Worm (Caenorhabditis elegans): ENCODE measurements around the gene nfx-1.

Gene nfx-1

DNA sequence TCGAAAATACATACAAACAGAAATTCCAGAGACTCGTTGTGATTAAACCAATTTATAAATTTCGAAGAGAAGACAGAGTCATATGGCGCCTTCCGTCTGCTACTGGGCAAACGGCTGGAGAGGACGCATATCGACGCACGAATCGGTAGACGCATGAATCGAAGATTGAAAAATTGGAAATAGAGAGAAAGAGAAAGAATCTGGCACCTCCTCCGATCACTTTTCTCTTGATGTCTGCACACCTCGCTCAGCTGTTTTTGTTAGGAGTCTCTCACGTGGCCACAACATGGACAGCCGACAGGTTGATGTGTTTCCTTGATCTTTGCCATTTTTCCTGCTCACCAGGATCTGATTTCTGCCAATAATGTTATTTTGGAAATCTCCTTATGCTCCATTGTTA is 15.1 kb upstream of the nfx-1 start (continued):
- TF ChIP-seq aha-1 (tag; optimal IDR thresholded peaks at IDR 0.05) (no peak), snu-23 (GFP tag; optimal IDR thresholded peaks at IDR 0.05) (peak; percentile 74), ets-5 (GFP tag; IDR thresholded peaks at IDR 0.05) (no peak), mef-2 (tag; optimal IDR thresholded peaks at IDR 0.05) (no peak), fkh-8 (tag; optimal IDR thresholded peaks at IDR 0.05) (no peak), nhr-19 (GFP tag; conservative IDR thresholded peaks at IDR 0.05) (peak; percentile 73), xbp-1 (tag; optimal IDR thresholded peaks at IDR 0.05) (no peak), unc-98 (GFP tag; IDR thresholded peaks at IDR 0.05) (no peak), aly-2 (tag; optimal IDR thresholded peaks at IDR 0.05) (no peak), C04F5.9 (tag; optimal IDR thresholded peaks at IDR 0.05) (no peak), nhr-77 (tag; optimal IDR thresholded peaks at IDR 0.05) (no peak), ceh-88 (GFP tag; IDR thresholded peaks at IDR 0.05) (no peak), nhr-71 (tag; optimal IDR thresholded peaks at IDR 0.05) (peak; percentile 92), lsy-2 (tag; optimal IDR thresholded peaks at IDR 0.05) (peak; percentile 53 to 65), isw-1 (GFP tag; IDR thresholded peaks at IDR 0.05) (no peak), fos-1 (tag; optimal IDR thresholded peaks at IDR 0.05) (no peak), zip-4 (GFP tag; optimal IDR thresholded peaks at IDR 0.05) (no peak), blmp-1 (tag; optimal IDR thresholded peaks at IDR 0.05) (peak; percentile 61), hlh-17 (GFP tag; optimal IDR thresholded peaks at IDR 0.05; ENCODE audit: borderline replicate concordance) (no peak), pqm-1 (tag; optimal IDR thresholded peaks at IDR 0.05) (no peak), unc-30 (tag; optimal IDR thresholded peaks at IDR 0.05) (no peak), sup-37 (GFP tag; optimal IDR thresholded peaks at IDR 0.05) (no peak), unc-130 (tag; optimal IDR thresholded peaks at IDR 0.05) (peak; percentile 65), ama-1 (optimal IDR thresholded peaks at IDR 0.05) (no peak), tlp-1 (tag; optimal IDR thresholded peaks at IDR 0.05) (no peak), lin-39 (tag; optimal IDR thresholded peaks at IDR 0.05) (peak; percentile 66), snpc-4 (tag; optimal IDR thresholded peaks at IDR 0.05) (no peak), tbx-2 (tag; optimal IDR thresholded peaks at IDR 0.05) (peak; percentile 42), ceh-90 (tag; optimal IDR thresholded peaks at IDR 0.05) (no peak), mep-1 (tag; optimal IDR thresholded peaks at IDR 0.05) (no peak), efl-3 (GFP tag; optimal IDR thresholded peaks at IDR 0.05) (no peak), jun-1 (tag; optimal IDR thresholded peaks at IDR 0.05) (no peak), unc-86 (tag; optimal IDR thresholded peaks at IDR 0.05) (no peak), sox-4 (tag; optimal IDR thresholded peaks at IDR 0.05) (no peak), ceh-82 (tag; optimal IDR thresholded peaks at IDR 0.05) (no peak), zag-1 (tag; optimal IDR thresholded peaks at IDR 0.05) (no peak), nhr-20 (tag; optimal IDR thresholded peaks at IDR 0.05) (peak; percentile 80), hlh-4 (tag; optimal IDR thresholded peaks at IDR 0.05) (no peak), egl-13 (tag; optimal IDR thresholded peaks at IDR 0.05) (no peak), ztf-11 (tag; optimal IDR thresholded peaks at IDR 0.05) (no peak), lin-14 (GFP tag; optimal IDR thresholded peaks at IDR 0.05) (peak; percentile 91), ces-1 (GFP tag; optimal IDR thresholded peaks at IDR 0.05) (no peak), rnt-1 (tag; optimal IDR thresholded peaks at IDR 0.05) (peak; percentile 84), irx-1 (tag; optimal IDR thresholded peaks at IDR 0.05) (no peak), ztf-4 (tag; optimal IDR thresholded peaks at IDR 0.05) (no peak), hpl-2 (GFP tag; optimal IDR thresholded peaks at IDR 0.05) (no peak), egl-27 (tag; optimal IDR thresholded peaks at IDR 0.05) (peak in 1 of 2 experiments; percentile 1), alr-1 (tag; optimal IDR thresholded peaks at IDR 0.05; ENCODE audit: borderline replicate concordance) (no peak), efl-1 (optimal IDR thresholded peaks at IDR 0.05) (peak; percentile 3 to 28), efl-1 (GFP tag; optimal IDR thresholded peaks at IDR 0.05 in 1 of 2) (peak in 1 of 2 experiments; percentile 93), mab-9 (GFP tag; IDR thresholded peaks at IDR 0.05) (no peak), nhr-11 (tag; optimal IDR thresholded peaks at IDR 0.05) (no peak), unc-62 (GFP tag; optimal IDR thresholded peaks at IDR 0.05) (no peak), fkh-4 (tag; optimal IDR thresholded peaks at IDR 0.05; ENCODE audit: borderline replicate concordance) (no peak), nhr-85 (tag) (peak; percentile 97), nhr-76 (tag; optimal IDR thresholded peaks at IDR 0.05) (no peak)
